Fruit fly (Drosophila melanogaster) whole organism, embryonic: Measurements from ENCODE around the gene CRAT.

Experiments used
- CG14667 ChIP-seq: fragments of 200-800 bp; sonication (Bioruptor generic); IDR thresholded peaks from 2 replicates; pipeline ENCODE4 v1.3.6; 2022; ENCODE audit warnings: missing biosample characterization, missing genetic modification characterization
- CG7987 ChIP-seq: fragments of 200-800 bp; sonication (Bioruptor generic); optimal IDR thresholded peaks from 2 replicates; lab custom pipeline; 2018; ENCODE audit warnings: missing biosample characterization, mild to moderate bottlenecking, missing genetic modification characterization, moderate library complexity
- CG9437 ChIP-seq: fragments of 200-800 bp; sonication (Bioruptor generic); optimal IDR thresholded peaks from 2 replicates; lab custom pipeline; 2018; ENCODE audit warnings: missing biosample characterization, mild to moderate bottlenecking, missing genetic modification characterization
- Hr78 ChIP-seq, 2 experiments: fragments of 200-800 bp in 1 of 2; fragments of >200 bp in 1 of 2; sonication (Bioruptor generic) in 1 of 2; optimal IDR thresholded peaks; 2 replicates each; lab custom pipeline; 2017 to 2019; ENCODE audit warnings: missing biosample characterization in 2 of 2, missing genetic modification characterization in 2 of 2, mild to moderate bottlenecking in 1 of 2, moderate library complexity in 1 of 2
- fd102C ChIP-seq: fragments of 200-800 bp; sonication (Bioruptor generic); optimal IDR thresholded peaks from 2 replicates; lab custom pipeline; 2018; ENCODE audit warnings: missing biosample characterization, mild to moderate bottlenecking, missing genetic modification characterization, moderate library complexity
- gsb ChIP-seq: fragments of 200-800 bp; sonication (Bioruptor generic); IDR thresholded peaks from 2 replicates; pipeline ENCODE4 v1.3.6; 2022; ENCODE audit warnings: missing biosample characterization, missing genetic modification characterization

The CRAT gene

dm6 chr3R:6329774-6330298 lies 46.0 kb downstream of the CRAT start, which contains the start of gene Osi18 (continued):
- TF ChIP-seq CG14667 (GFP tag; lab: Robert Waterston, UW) (no peak), fd102C (GFP tag; lab: Kevin White, UChicago) (no peak), CG7987 (no peak), CG9437 (GFP tag; lab: Kevin White, UChicago) (no peak), Hr78 (GFP tag; optimal IDR thresholded peaks at IDR 0.05; lab: Kevin White, UChicago) (peak in 1 of 2 experiments; percentile 38), gsb (GFP tag; lab: Robert Waterston, UW) (no peak)
- TF ChIP-seq, all 482 proteins: peak for 5
